Worm (Caenorhabditis elegans) whole organism, L2 larva: ENCODE results near the gene pola-1.

Experiments used
- C34F6.9 ChIP-seq: fragments of 150-350 bp; optimal IDR thresholded peaks from 2 replicates; lab custom pipeline; 2014; ENCODE audit warnings: missing biosample characterization, missing genetic modification characterization
- F13H6.1 ChIP-seq: sonication (generic microtip); optimal IDR thresholded peaks from 2 replicates; lab custom pipeline; 2016; ENCODE audit warnings: missing genetic modification characterization, missing compliant biosample characterization
- Y55F3AM.14 ChIP-seq: fragments of 200-800 bp; sonication (Bioruptor generic); optimal IDR thresholded peaks from 2 replicates; lab custom pipeline; 2018; ENCODE audit warnings: mild to moderate bottlenecking, missing genetic modification characterization, missing compliant biosample characterization
- ZK546.5 ChIP-seq: sonication (generic microtip); optimal IDR thresholded peaks from 2 replicates; lab custom pipeline; 2017; ENCODE audit warnings: missing biosample characterization, missing genetic modification characterization
- alr-1 ChIP-seq: fragments of 150-350 bp; optimal IDR thresholded peaks from 2 replicates; lab custom pipeline; 2014; ENCODE audit warnings: missing biosample characterization, missing genetic modification characterization
- ceh-16 ChIP-seq: fragments of 150-350 bp; optimal IDR thresholded peaks from 2 replicates; lab custom pipeline; 2014; ENCODE audit warnings: missing biosample characterization, missing genetic modification characterization
- crh-2 ChIP-seq: sonication (generic microtip); optimal IDR thresholded peaks from 2 replicates; lab custom pipeline; 2017; ENCODE audit warnings: missing biosample characterization, missing genetic modification characterization
- dmd-4 ChIP-seq: sonication (generic microtip); optimal IDR thresholded peaks from 2 replicates; lab custom pipeline; 2017; ENCODE audit warnings: missing biosample characterization, missing genetic modification characterization
- elt-1 ChIP-seq: fragments of 150-350 bp; optimal IDR thresholded peaks from 2 replicates; lab custom pipeline; 2014; ENCODE audit warnings: missing biosample characterization, missing genetic modification characterization
- fos-1 ChIP-seq: fragments of 150-350 bp; optimal IDR thresholded peaks from 2 replicates; lab custom pipeline; 2014; ENCODE audit warnings: missing biosample characterization, missing genetic modification characterization
- gmeb-1 ChIP-seq: fragments of 150-350 bp; optimal IDR thresholded peaks from 2 replicates; lab custom pipeline; 2014; ENCODE audit warnings: missing biosample characterization, missing genetic modification characterization
- lin-39 ChIP-seq: fragments of 150-350 bp; optimal IDR thresholded peaks from 2 replicates; lab custom pipeline; 2014; ENCODE audit warnings: missing biosample characterization, missing genetic modification reagents, missing genetic modification characterization
- lsy-2 ChIP-seq, 2 experiments: fragments of 150-350 bp in 1 of 2; sonication (generic microtip) in 1 of 2; optimal IDR thresholded peaks; 2 replicates each; lab custom pipeline; 2014 to 2017; ENCODE audit warnings: missing biosample characterization in 2 of 2, missing genetic modification characterization in 2 of 2
- mab-5 ChIP-seq: fragments of 150-350 bp; optimal IDR thresholded peaks from 2 replicates; lab custom pipeline; 2014; ENCODE audit warnings: missing biosample characterization, missing genetic modification characterization
- mdl-1 ChIP-seq, 2 experiments: fragments of 150-350 bp in 1 of 2; sonication (generic microtip) in 1 of 2; optimal IDR thresholded peaks; 2 replicates each; lab custom pipeline; 2017; ENCODE audit warnings: missing biosample characterization in 2 of 2, missing genetic modification characterization in 2 of 2
- nhr-12 ChIP-seq: fragments of 150-350 bp; optimal IDR thresholded peaks from 2 replicates; lab custom pipeline; 2014; ENCODE audit warnings: missing biosample characterization, missing genetic modification characterization
- nhr-129 ChIP-seq: fragments of 150-350 bp; optimal IDR thresholded peaks from 2 replicates; lab custom pipeline; 2014; ENCODE audit warnings: missing biosample characterization, missing genetic modification characterization
- nhr-237 ChIP-seq: fragments of 150-350 bp; optimal IDR thresholded peaks from 2 replicates; lab custom pipeline; 2014; ENCODE audit warnings: missing biosample characterization, missing genetic modification characterization
- sma-9 ChIP-seq, 2 experiments: fragments of 150-350 bp in 1 of 2; sonication (generic microtip) in 1 of 2; optimal IDR thresholded peaks; 2 replicates each; lab custom pipeline; 2014 to 2016; ENCODE audit warnings: missing genetic modification characterization in 2 of 2, mild to moderate bottlenecking in 1 of 2, missing biosample characterization in 1 of 2, missing compliant biosample characterization in 1 of 2, missing genetic modification reagents in 1 of 2, moderate library complexity in 1 of 2
- snpc-4 ChIP-seq: fragments of 150-350 bp; optimal IDR thresholded peaks from 2 replicates; lab custom pipeline; 2014; ENCODE audit warnings: missing biosample characterization, missing genetic modification characterization
- unc-55 ChIP-seq: fragments of 150-350 bp; sonication (generic microtip); optimal IDR thresholded peaks from 3 replicates; lab custom pipeline; 2014; ENCODE audit warnings: missing biosample characterization, missing genetic modification reagents, missing genetic modification characterization
- unc-62 ChIP-seq: fragments of 150-350 bp; optimal IDR thresholded peaks from 2 replicates; lab custom pipeline; 2014; ENCODE audit warnings: missing biosample characterization, missing genetic modification reagents, missing genetic modification characterization
- zag-1 ChIP-seq: fragments of 150-350 bp; optimal IDR thresholded peaks from 2 replicates; lab custom pipeline; 2014; ENCODE audit warnings: missing biosample characterization, missing genetic modification characterization
- ztf-1 ChIP-seq: fragments of 200-800 bp; sonication (Bioruptor generic); conservative IDR thresholded peaks from 2 replicates; pipeline ENCODE4 v1.3.6; 2022; ENCODE audit warnings: missing genetic modification characterization, missing compliant biosample characterization
- ztf-11 ChIP-seq: sonication (generic microtip); optimal IDR thresholded peaks from 2 replicates; lab custom pipeline; 2017; ENCODE audit warnings: missing biosample characterization, missing genetic modification characterization

Gene pola-1

ce11 chrIII:11200879-11201518, 58.8 kb downstream of the pola-1 start:
- no peak for TF ChIP-seq ztf-11 (tag; lab: Kevin White, UChicago)
- peak; percentile 7 for TF ChIP-seq sma-9 (GFP tag; optimal IDR thresholded peaks at IDR 0.05; lab: Kevin White, UChicago)
- TF ChIP-seq sma-9 (tag; optimal IDR thresholded peaks at IDR 0.05; lab: Kevin White, UChicago): no peak
- TF ChIP-seq C34F6.9 (tag; lab: Kevin White, UChicago): peak; percentile 7
- no peak for TF ChIP-seq ceh-16 (tag; lab: Kevin White, UChicago)
- no peak for TF ChIP-seq ztf-1 (GFP tag; lab: Robert Waterston, UW)
- TF ChIP-seq lsy-2 (tag; optimal IDR thresholded peaks at IDR 0.05; lab: Kevin White, UChicago): peak in 1 of 2 experiments; percentile 37
- peak; percentile 11 for TF ChIP-seq zag-1 (tag; lab: Kevin White, UChicago)
- TF ChIP-seq dmd-4 (tag; lab: Kevin White, UChicago): no peak
- TF ChIP-seq, all 48 proteins: peak for 4

- TF ChIP-seq gmeb-1: no peak
- peak; percentile 36 for TF ChIP-seq nhr-129 (tag; lab: Kevin White, UChicago)
- TF ChIP-seq zag-1 (tag; lab: Kevin White, UChicago): peak; percentile 86
- TF ChIP-seq sma-9 (GFP tag; optimal IDR thresholded peaks at IDR 0.05; lab: Kevin White, UChicago): peak; percentile 23
- no peak for TF ChIP-seq sma-9 (tag; optimal IDR thresholded peaks at IDR 0.05; lab: Kevin White, UChicago)
- no peak for TF ChIP-seq nhr-12 (tag; lab: Kevin White, UChicago)
- TF ChIP-seq ZK546.5 (tag; lab: Kevin White, UChicago): no peak
- TF ChIP-seq fos-1 (tag; lab: Kevin White, UChicago): no peak
- TF ChIP-seq elt-1 (tag; lab: Kevin White, UChicago): no peak
- TF ChIP-seq mab-5 (tag; lab: Kevin White, UChicago): peak; percentile 47
- peak; percentile 62 for TF ChIP-seq unc-55
- no peak for TF ChIP-seq lin-39 (tag; lab: Kevin White, UChicago)
- TF ChIP-seq Y55F3AM.14 (GFP tag; lab: Kevin White, UChicago): peak; percentile 32
- peak; percentile 78 for TF ChIP-seq F13H6.1 (tag; lab: Kevin White, UChicago)
- peak; percentile 3 for TF ChIP-seq crh-2 (tag; lab: Kevin White, UChicago)
- TF ChIP-seq alr-1 (tag; lab: Kevin White, UChicago): no peak
- peak in 1 of 2 experiments; percentile 62 for TF ChIP-seq mdl-1 (tag; optimal IDR thresholded peaks at IDR 0.05; lab: Kevin White, UChicago)
- no peak for TF ChIP-seq unc-62 (GFP tag; lab: Kevin White, UChicago)
- TF ChIP-seq lsy-2 (tag; optimal IDR thresholded peaks at IDR 0.05; lab: Kevin White, UChicago): peak in 1 of 2 experiments; percentile 68
- TF ChIP-seq nhr-237: no peak
- peak; percentile 67 for TF ChIP-seq C34F6.9 (tag; lab: Kevin White, UChicago)
- TF ChIP-seq snpc-4 (tag; lab: Kevin White, UChicago): peak; percentile 7
Measured at ce11 chrIII:11202992-11203391, 60.7 kb downstream of the pola-1 start.
